Worm (Caenorhabditis elegans): Measurements from ENCODE around the gene C33A12.3.
A peak's percentile ranks its signal among the peaks of the same experiment; 100 is the strongest.

- TF ChIP-seq dmd-6 (GFP tag; IDR thresholded peaks at IDR 0.05) = peak; percentile 21; the same call in 1 of the 2 replicates
- TF ChIP-seq ceh-20 (GFP tag; IDR thresholded peaks at IDR 0.05) = no peak
- no peak for TF ChIP-seq ceh-32 (tag; optimal IDR thresholded peaks at IDR 0.05; ENCODE audit: poor library complexity)
These were observed 22.3 kb upstream of the C33A12.3 start for ce11 chrIV:9535105-9535504.
